Fruit fly (Drosophila melanogaster) whole organism, embryonic: ENCODE results near the gene scpr-B.

Experiments
- CG1024 ChIP-seq: fragments of 200-800 bp; sonication (Bioruptor generic); IDR thresholded peaks from 2 replicates; pipeline ENCODE4 v1.3.6; 2022; ENCODE audit warnings: missing biosample characterization, missing genetic modification characterization
- CG12071 ChIP-seq: fragments of 200-800 bp; sonication (Bioruptor generic); optimal IDR thresholded peaks from 3 replicates; lab custom pipeline; 2018; ENCODE audit warnings: missing biosample characterization, mild to moderate bottlenecking, missing genetic modification characterization
- CG13123 ChIP-seq: fragments of 200-800 bp; sonication (Bioruptor generic); optimal IDR thresholded peaks from 2 replicates; lab custom pipeline; 2016; ENCODE audit warnings: missing biosample characterization, missing genetic modification characterization
- CG13424 ChIP-seq: fragments of 200-800 bp; sonication (Bioruptor generic); optimal IDR thresholded peaks from 2 replicates; lab custom pipeline; 2019; ENCODE audit warnings: missing biosample characterization, mild to moderate bottlenecking, missing genetic modification characterization, moderate library complexity
- CG13894 ChIP-seq: fragments of 200-800 bp; sonication (Bioruptor generic); optimal IDR thresholded peaks from 3 replicates; lab custom pipeline; 2018; ENCODE audit warnings: missing biosample characterization, mild to moderate bottlenecking, missing genetic modification characterization, moderate library complexity
- CG14050 ChIP-seq: fragments of 200-800 bp; sonication (Bioruptor generic); IDR thresholded peaks from 3 replicates; pipeline ENCODE4 v1.3.6; 2022; ENCODE audit warnings: missing biosample characterization, missing genetic modification characterization
- CG14441 ChIP-seq: fragments of 200-800 bp; sonication (Bioruptor generic); IDR thresholded peaks from 2 replicates; pipeline ENCODE4 v1.3.6; 2022; ENCODE audit warnings: missing biosample characterization, missing genetic modification characterization
- CG15269 ChIP-seq: fragments of 200-800 bp; sonication (Bioruptor generic); optimal IDR thresholded peaks from 2 replicates; lab custom pipeline; 2018; ENCODE audit warnings: missing biosample characterization, mild to moderate bottlenecking, missing genetic modification characterization, moderate library complexity
- CG16779 ChIP-seq: fragments of 200-800 bp; sonication (Bioruptor generic); IDR thresholded peaks from 2 replicates; pipeline ENCODE4 v1.3.6; 2022; ENCODE audit warnings: missing biosample characterization, missing genetic modification characterization
- CG17568 ChIP-seq: fragments of 200-800 bp; sonication (Bioruptor generic); optimal IDR thresholded peaks from 2 replicates; lab custom pipeline; 2018; ENCODE audit warnings: missing biosample characterization, mild to moderate bottlenecking, missing genetic modification characterization, moderate library complexity
- CG18262 ChIP-seq: fragments of 200-800 bp; optimal IDR thresholded peaks from 3 replicates; lab custom pipeline; 2019; ENCODE audit warnings: missing biosample characterization, mild to moderate bottlenecking, missing genetic modification characterization, moderate library complexity
- CG2875 ChIP-seq: fragments of 200-800 bp; sonication (Bioruptor generic); optimal IDR thresholded peaks from 2 replicates; lab custom pipeline; 2017; ENCODE audit warnings: missing biosample characterization, mild to moderate bottlenecking, missing genetic modification characterization, missing genetic modification reagents
- CG3065 ChIP-seq: fragments of 200-800 bp; sonication (Bioruptor generic); optimal IDR thresholded peaks from 2 replicates; lab custom pipeline; 2016; ENCODE audit warnings: missing biosample characterization, missing genetic modification characterization
- CG31441 ChIP-seq: fragments of 200-800 bp; sonication (Bioruptor generic); IDR thresholded peaks from 2 replicates; pipeline ENCODE4 v1.3.6; 2022; ENCODE audit warnings: missing biosample characterization, missing genetic modification characterization
- CG34376 ChIP-seq: fragments of 200-800 bp; sonication (Bioruptor generic); optimal IDR thresholded peaks from 2 replicates; lab custom pipeline; 2018; ENCODE audit warnings: missing biosample characterization, mild to moderate bottlenecking, missing genetic modification characterization
- CG4820 ChIP-seq: fragments of 200-800 bp; sonication (Bioruptor generic); optimal IDR thresholded peaks from 3 replicates; lab custom pipeline; 2016; ENCODE audit warnings: missing biosample characterization, missing genetic modification characterization
- CG4854 ChIP-seq: fragments of 200-800 bp; sonication (Bioruptor generic); optimal IDR thresholded peaks from 2 replicates; lab custom pipeline; 2016; ENCODE audit warnings: missing biosample characterization, missing genetic modification characterization, inconsistent platforms
- CG6654 ChIP-seq: fragments of 200-800 bp; sonication (Bioruptor generic); optimal IDR thresholded peaks from 2 replicates; lab custom pipeline; 2017; ENCODE audit warnings: missing biosample characterization, mild to moderate bottlenecking, missing genetic modification characterization
- CG6791 ChIP-seq: fragments of 200-800 bp; sonication (Bioruptor generic); IDR thresholded peaks from 3 replicates; pipeline ENCODE4 v1.3.6; 2022; ENCODE audit warnings: missing biosample characterization, missing genetic modification characterization; ENCODE audit not compliant: partially characterized antibody
- CG7372 ChIP-seq: fragments of 200-800 bp; sonication (Bioruptor generic); IDR thresholded peaks from 2 replicates; pipeline ENCODE4 v1.3.6; 2022; ENCODE audit warnings: missing biosample characterization, missing genetic modification characterization
- CG8359 ChIP-seq: fragments of 200-800 bp; sonication (Bioruptor generic); optimal IDR thresholded peaks from 2 replicates; lab custom pipeline; 2017; ENCODE audit warnings: missing biosample characterization, mild to moderate bottlenecking, missing genetic modification characterization, borderline replicate concordance
- CG9437 ChIP-seq: fragments of 200-800 bp; sonication (Bioruptor generic); optimal IDR thresholded peaks from 2 replicates; lab custom pipeline; 2018; ENCODE audit warnings: missing biosample characterization, mild to moderate bottlenecking, missing genetic modification characterization
- Chrac-16 ChIP-seq: fragments of 200-800 bp; sonication (Bioruptor generic); optimal IDR thresholded peaks from 3 replicates; lab custom pipeline; 2016; ENCODE audit warnings: missing biosample characterization, missing genetic modification characterization
- CkIIα-i1 ChIP-seq: fragments of 200-800 bp; sonication (Bioruptor generic); IDR thresholded peaks from 2 replicates; pipeline ENCODE4 v1.3.6; 2022; ENCODE audit warnings: missing biosample characterization, missing genetic modification characterization
- Deaf1 ChIP-seq: fragments of 200-800 bp; optimal IDR thresholded peaks from 3 replicates; lab custom pipeline; 2019; ENCODE audit warnings: missing biosample characterization, mild to moderate bottlenecking, missing genetic modification characterization, moderate library complexity
- E2f2 ChIP-seq: fragments of 200-800 bp; sonication (Bioruptor generic); IDR thresholded peaks from 2 replicates; pipeline ENCODE4 v1.3.6; 2022; ENCODE audit warnings: missing biosample characterization, missing genetic modification characterization
- Fer3 ChIP-seq: fragments of 200-800 bp; sonication (Bioruptor generic); optimal IDR thresholded peaks from 2 replicates; lab custom pipeline; 2018; ENCODE audit warnings: missing biosample characterization, mild to moderate bottlenecking, missing genetic modification characterization, moderate library complexity
- Gug ChIP-seq: fragments of 200-800 bp; sonication (Bioruptor generic); IDR thresholded peaks from 4 replicates; pipeline ENCODE4 v1.3.6; 2022; ENCODE audit warnings: missing biosample characterization, missing genetic modification characterization
- HHEX ChIP-seq: fragments of 200-800 bp; sonication (Bioruptor generic); optimal IDR thresholded peaks from 3 replicates; lab custom pipeline; 2017; ENCODE audit warnings: missing biosample characterization, mild to moderate bottlenecking, missing genetic modification characterization, missing genetic modification reagents
- HLH54F ChIP-seq: fragments of 200-800 bp; sonication (Bioruptor generic); optimal IDR thresholded peaks from 3 replicates; lab custom pipeline; 2016; ENCODE audit warnings: missing biosample characterization, missing genetic modification characterization
- NFAT ChIP-seq: fragments of 200-800 bp; sonication (Bioruptor generic); IDR thresholded peaks from 2 replicates; pipeline ENCODE4 v1.3.6; 2022; ENCODE audit warnings: missing biosample characterization, missing genetic modification characterization
- Tbp ChIP-seq: fragments of >200 bp; optimal IDR thresholded peaks from 2 replicates; lab custom pipeline; 2018; ENCODE audit warnings: missing biosample characterization, missing genetic modification characterization
- ato ChIP-seq: fragments of 200-800 bp; sonication (Bioruptor generic); IDR thresholded peaks from 2 replicates; pipeline ENCODE4 v1.3.6; 2022; ENCODE audit warnings: missing biosample characterization, missing genetic modification characterization; ENCODE audit not compliant: partially characterized antibody
- danr ChIP-seq: fragments of 200-800 bp; sonication (Bioruptor generic); IDR thresholded peaks from 2 replicates; pipeline ENCODE4 v1.3.6; 2022; ENCODE audit warnings: missing biosample characterization, missing genetic modification characterization
- dmrt11E ChIP-seq: fragments of 200-800 bp; sonication (Bioruptor generic); optimal IDR thresholded peaks from 3 replicates; lab custom pipeline; 2018; ENCODE audit warnings: missing biosample characterization, mild to moderate bottlenecking, missing genetic modification characterization, moderate library complexity
- en ChIP-seq: fragments of 200-800 bp; sonication (Bioruptor generic); optimal IDR thresholded peaks from 2 replicates; lab custom pipeline; 2016; ENCODE audit warnings: missing biosample characterization, missing genetic modification characterization
- esg ChIP-seq: fragments of 200-800 bp; sonication (Bioruptor generic); conservative IDR thresholded peaks from 2 replicates; pipeline ENCODE4 v1.3.6; 2022; ENCODE audit warnings: missing biosample characterization, missing genetic modification characterization
- fd64A ChIP-seq: fragments of 200-800 bp; sonication (Bioruptor generic); optimal IDR thresholded peaks from 3 replicates; lab custom pipeline; 2018; ENCODE audit warnings: missing biosample characterization, mild to moderate bottlenecking, missing genetic modification characterization
- fd96Cb ChIP-seq: fragments of 200-800 bp; sonication (Bioruptor generic); optimal IDR thresholded peaks from 2 replicates; lab custom pipeline; 2018; ENCODE audit warnings: missing biosample characterization, mild to moderate bottlenecking, missing genetic modification characterization, moderate library complexity
- ftz-f1 ChIP-seq: fragments of 200-800 bp; sonication (Bioruptor generic); optimal IDR thresholded peaks from 2 replicates; lab custom pipeline; 2016; ENCODE audit warnings: missing biosample characterization, missing genetic modification characterization
- inv ChIP-seq: fragments of 200-800 bp; sonication (Bioruptor generic); IDR thresholded peaks from 2 replicates; pipeline ENCODE4 v1.3.6; 2022; ENCODE audit warnings: missing biosample characterization, missing genetic modification characterization; ENCODE audit not compliant: partially characterized antibody
- nom ChIP-seq: fragments of 200-800 bp; sonication (Bioruptor generic); optimal IDR thresholded peaks from 2 replicates; lab custom pipeline; 2017; ENCODE audit warnings: missing biosample characterization, missing genetic modification characterization, mild to moderate bottlenecking, moderate library complexity, missing genetic modification reagents
- onecut ChIP-seq: fragments of 200-800 bp; sonication (Bioruptor generic); IDR thresholded peaks from 2 replicates; pipeline ENCODE4 v1.3.6; 2022; ENCODE audit warnings: missing biosample characterization, missing genetic modification characterization
- otp ChIP-seq: fragments of 200-800 bp; sonication (Bioruptor generic); IDR thresholded peaks from 3 replicates; pipeline ENCODE4, ENCODE4 v1.3.6; 2022; ENCODE audit warnings: missing biosample characterization, missing genetic modification characterization
- phol ChIP-seq: fragments of 200-800 bp; sonication (Bioruptor generic); optimal IDR thresholded peaks from 3 replicates; lab custom pipeline; 2018; ENCODE audit warnings: missing biosample characterization, mild to moderate bottlenecking, missing genetic modification characterization, moderate library complexity
- pita ChIP-seq: fragments of 200-800 bp; sonication (Bioruptor generic); optimal IDR thresholded peaks from 2 replicates; lab custom pipeline; 2017; ENCODE audit warnings: missing biosample characterization, mild to moderate bottlenecking, missing genetic modification characterization
- sug ChIP-seq: fragments of 200-800 bp; optimal IDR thresholded peaks from 2 replicates; lab custom pipeline; 2019; ENCODE audit warnings: missing biosample characterization, mild to moderate bottlenecking, missing genetic modification characterization, moderate library complexity
- twi ChIP-seq: fragments of 200-800 bp; optimal IDR thresholded peaks from 2 replicates; lab custom pipeline; 2019; ENCODE audit warnings: missing biosample characterization, mild to moderate bottlenecking, missing genetic modification characterization, moderate library complexity

Gene scpr-B

dm6 chr3R:11211291-11212061, 29.3 kb downstream of the scpr-B start (continued):
- TF ChIP-seq CG4820 (GFP tag; lab: Kevin White, UChicago) (peak; percentile 83), CG13894 (peak; percentile 94), Deaf1 (tag; lab: Kevin White, UChicago) (peak; percentile 35), CG16779 (GFP tag; lab: Robert Waterston, UW) (peak; percentile 77), en (no peak), otp (no peak; the same call in 2 of the 3 replicates), dmrt11E (peak; percentile 51), Fer3 (peak; percentile 82), CG6654 (GFP tag; lab: Kevin White, UChicago) (peak; percentile 19), CG3065 (GFP tag; lab: Kevin White, UChicago) (peak; percentile 55), Tbp (GFP tag; lab: Kevin White, UChicago) (no peak), CG34376 (GFP tag; lab: Kevin White, UChicago) (peak; percentile 76), NFAT (peak; percentile 87), CG9437 (peak; percentile 37), phol (tag; lab: Kevin White, UChicago) (peak; percentile 64), onecut (GFP tag; lab: Robert Waterston, UW) (peak; percentile 34; the same call in 1 of the 2 replicates), fd64A (GFP tag; lab: Kevin White, UChicago) (no peak), sug (peak; percentile 88), CG7372 (GFP tag; lab: Robert Waterston, UW) (peak; percentile 55; the same call in 1 of the 2 replicates), Chrac-16 (GFP tag; lab: Kevin White, UChicago) (peak; percentile 77), CG6791 (0 out of 3 replicates have a peak, but pooled peaks have one; percentile 41), CkIIα-i1 (GFP tag; lab: Robert Waterston, UW) (no peak), HHEX (GFP tag; lab: Kevin White, UChicago) (peak; percentile 60), CG14050 (peak; percentile 66), CG15269 (tag; lab: Kevin White, UChicago) (peak; percentile 70), CG14441 (GFP tag; lab: Robert Waterston, UW) (peak; percentile 83), CG8359 (no peak), CG13424 (tag; lab: Kevin White, UChicago) (peak; percentile 63), inv (GFP tag; lab: Robert Waterston, UW) (peak; percentile 32; the same call in 1 of the 2 replicates), pita (GFP tag; lab: Kevin White, UChicago) (no peak), CG18262 (tag; lab: Kevin White, UChicago) (peak; percentile 61), nom (GFP tag; lab: Kevin White, UChicago) (peak; percentile 1), Gug (GFP tag; lab: Robert Waterston, UW) (peak; percentile 87), E2f2 (GFP tag; lab: Robert Waterston, UW) (0 out of 2 replicates have a peak, but pooled peaks have one; percentile 15), CG17568 (GFP tag; lab: Kevin White, UChicago) (peak; percentile 33), CG4854 (GFP tag; lab: Kevin White, UChicago) (peak; percentile 67), HLH54F (GFP tag; lab: Kevin White, UChicago) (peak; percentile 74), ato (GFP tag; lab: Robert Waterston, UW) (no peak), CG31441 (GFP tag; lab: Robert Waterston, UW) (peak; percentile 62), fd96Cb (tag; lab: Kevin White, UChicago) (peak; percentile 59), ftz-f1 (GFP tag; lab: Kevin White, UChicago) (peak; percentile 60), twi (peak; percentile 6), CG2875 (peak; percentile 31), CG12071 (GFP tag; lab: Kevin White, UChicago) (peak; percentile 58), danr (GFP tag; lab: Robert Waterston, UW) (no peak), CG1024 (GFP tag; lab: Robert Waterston, UW) (0 out of 2 replicates have a peak, but pooled peaks have one; percentile 36), esg (GFP tag; lab: Robert Waterston, UW) (peak; percentile 52), CG13123 (GFP tag; lab: Kevin White, UChicago) (no peak)
